Fruit fly (Drosophila melanogaster): ENCODE data around the gene kri.

DNA sequence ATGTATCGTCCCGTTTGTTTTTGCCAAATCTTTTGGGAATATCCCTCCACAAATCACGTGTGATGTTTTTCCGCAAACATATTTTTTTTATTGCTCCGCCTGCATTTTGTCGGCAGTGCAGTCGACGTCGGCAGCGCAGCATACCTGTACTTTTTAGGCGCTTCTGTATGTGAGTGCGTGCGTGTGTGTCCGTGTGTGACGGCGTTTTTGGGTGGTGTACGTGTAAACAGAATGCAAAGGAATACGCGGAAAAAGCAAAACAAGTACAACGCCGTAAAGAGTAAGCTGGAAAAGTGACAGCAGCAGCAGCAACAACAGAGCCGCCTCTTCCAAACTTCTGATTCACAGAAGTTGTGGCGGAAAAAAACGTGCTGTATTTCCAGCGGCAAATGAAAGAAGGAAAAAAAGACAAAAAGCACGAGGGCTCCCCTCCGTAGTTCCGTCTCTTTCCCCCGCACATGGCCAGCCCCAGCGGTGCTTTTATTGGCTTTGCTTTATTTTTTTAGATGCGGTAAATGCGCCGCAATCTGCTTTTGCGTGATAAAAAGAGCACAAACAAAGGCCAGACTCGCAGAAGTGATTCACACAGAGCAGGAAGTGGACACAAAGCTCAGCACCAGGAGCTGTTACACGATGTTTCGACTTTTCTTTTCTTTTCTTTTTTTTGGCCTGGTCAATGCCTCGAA, 40.5 kb upstream of the kri start:
- TF ChIP-seq pan (optimal IDR thresholded peaks at IDR 0.05), result no peak
- TF ChIP-seq psq (optimal IDR thresholded peaks at IDR 0.05), result peak; percentile 25
- TF ChIP-seq CG8478 (optimal IDR thresholded peaks at IDR 0.05), result no peak
- TF ChIP-seq usp (GFP tag; optimal IDR thresholded peaks at IDR 0.05), result no peak
- TF ChIP-seq Dll (optimal IDR thresholded peaks at IDR 0.05), result no peak
- TF ChIP-seq EcR (GFP tag; optimal IDR thresholded peaks at IDR 0.05), result no peak

Data from whole organism.